Fruit fly (Drosophila melanogaster): ENCODE data around the gene CG7304.

The CG7304 gene

DNA sequence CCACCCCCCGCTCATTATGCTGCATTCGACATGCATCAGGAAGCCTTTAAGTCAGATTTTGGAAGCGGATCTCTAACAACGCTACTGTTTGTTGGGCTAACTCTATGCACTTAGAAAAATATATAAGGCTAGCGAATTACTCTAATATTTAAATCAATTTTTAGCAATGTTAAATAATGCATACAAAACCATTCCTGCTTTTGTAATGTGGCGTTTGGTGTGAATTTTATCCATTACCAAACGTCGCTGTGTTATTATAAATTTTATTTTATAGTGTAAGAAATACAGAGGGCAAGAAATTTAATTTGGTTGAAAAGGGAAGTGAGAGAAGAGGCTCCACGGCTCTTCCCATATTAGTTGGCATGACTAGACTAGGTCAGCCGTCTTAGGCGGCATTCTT is 6.7 kb upstream of the CG7304 start:
- no peak for TF ChIP-seq usp (GFP tag; optimal IDR thresholded peaks at IDR 0.05)
- TF ChIP-seq Rel (GFP tag; optimal IDR thresholded peaks at IDR 0.05): no peak
- TF ChIP-seq Rel (tag; optimal IDR thresholded peaks at IDR 0.05): no peak
- no peak for TF ChIP-seq OdsH (GFP tag; optimal IDR thresholded peaks at IDR 0.05)
- no peak for TF ChIP-seq Dfd (GFP tag; optimal IDR thresholded peaks at IDR 0.05)
- no peak for TF ChIP-seq Sp1 (GFP tag; optimal IDR thresholded peaks at IDR 0.05)
- TF ChIP-seq Hr83 (GFP tag; optimal IDR thresholded peaks at IDR 0.05; ENCODE audit: poor library complexity, severe bottlenecking): no peak
- TF ChIP-seq pan (optimal IDR thresholded peaks at IDR 0.05): no peak
- no peak for TF ChIP-seq Jra (GFP tag; optimal IDR thresholded peaks at IDR 0.05)
- TF ChIP-seq ey (GFP tag; optimal IDR thresholded peaks at IDR 0.05): no peak
- no peak for TF ChIP-seq Vsx2 (GFP tag; optimal IDR thresholded peaks at IDR 0.05; ENCODE audit: partially characterized antibody)
- TF ChIP-seq brk (GFP tag; optimal IDR thresholded peaks at IDR 0.05): no peak
- no peak for TF ChIP-seq tai (GFP tag; optimal IDR thresholded peaks at IDR 0.05)
- no peak for TF ChIP-seq Abd-B (GFP tag; optimal IDR thresholded peaks at IDR 0.05)
- no peak for TF ChIP-seq sv (GFP tag; optimal IDR thresholded peaks at IDR 0.05)
- no peak for TF ChIP-seq Dif (GFP tag; optimal IDR thresholded peaks at IDR 0.05; ENCODE audit: partially characterized antibody)
- TF ChIP-seq HLH106 (tag; optimal IDR thresholded peaks at IDR 0.05): no peak

DNA sequence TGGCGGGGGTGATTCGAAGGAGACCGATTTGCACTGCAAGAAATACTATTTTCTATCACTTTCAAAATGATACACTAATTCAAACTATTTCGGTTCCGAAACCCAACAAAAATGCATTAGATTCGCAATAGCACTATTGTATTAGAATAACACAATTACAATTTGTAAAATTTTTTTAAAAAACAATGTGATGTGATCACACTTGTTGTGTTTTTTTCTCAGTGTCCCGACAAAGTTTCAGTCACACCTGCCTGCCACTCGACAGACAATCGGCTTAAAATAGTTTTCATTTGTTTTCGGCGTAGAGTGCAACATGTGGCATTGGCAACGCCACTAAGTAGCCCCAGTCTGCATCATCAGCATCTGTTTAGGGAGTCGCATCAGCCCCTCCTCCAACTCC is 4.4 kb upstream of the CG7304 start:
- TF ChIP-seq sv (GFP tag; optimal IDR thresholded peaks at IDR 0.05): peak; percentile 9
- TF ChIP-seq rgr (GFP tag; optimal IDR thresholded peaks at IDR 0.05): no peak

DNA sequence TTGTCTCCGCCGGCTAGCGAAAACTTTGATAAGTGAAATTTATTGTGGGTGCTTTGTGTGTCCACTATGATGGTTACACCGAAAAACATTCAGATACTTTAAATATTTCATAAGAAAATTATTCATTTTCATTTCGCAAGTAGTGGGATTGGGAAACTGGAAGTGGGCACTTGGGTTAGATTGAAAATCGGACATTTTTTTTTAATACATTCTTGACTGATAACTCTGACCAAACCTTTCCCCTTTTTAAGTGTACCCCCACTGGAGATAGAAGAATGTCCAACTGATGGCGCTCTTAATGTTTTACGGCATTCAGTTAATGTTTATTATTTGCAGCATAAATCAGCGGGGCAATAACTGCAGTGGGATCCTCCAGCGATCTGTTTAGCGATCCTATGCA is 1.9 kb upstream of the CG7304 start:
- TF ChIP-seq foxo (GFP tag; optimal IDR thresholded peaks at IDR 0.05): no peak

DNA sequence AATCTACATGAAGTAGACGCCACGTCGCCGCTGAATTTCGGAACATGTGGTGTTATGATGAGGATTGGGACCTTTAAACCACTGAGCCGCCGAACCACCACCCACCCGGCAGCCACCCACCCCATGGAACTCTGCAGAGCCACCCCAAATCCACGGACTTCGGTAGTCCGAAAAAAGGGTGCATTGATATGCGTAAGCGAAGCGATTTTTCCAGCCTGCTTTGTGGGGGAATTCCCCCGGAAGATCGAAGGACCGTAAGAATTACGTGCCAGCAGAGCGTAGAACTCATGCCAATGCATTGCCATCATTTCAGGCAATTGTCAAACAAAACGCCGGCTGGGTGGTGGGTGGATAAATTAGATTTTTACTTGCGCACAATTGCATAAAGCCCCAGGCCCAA is 1.2 kb upstream of the CG7304 start:
- TF ChIP-seq jim (GFP tag; optimal IDR thresholded peaks at IDR 0.05) (no peak), Hr83 (GFP tag; optimal IDR thresholded peaks at IDR 0.05; ENCODE audit: poor library complexity, severe bottlenecking) (no peak), CG32264 (GFP tag; optimal IDR thresholded peaks at IDR 0.05) (no peak), OdsH (GFP tag; optimal IDR thresholded peaks at IDR 0.05) (no peak)

DNA sequence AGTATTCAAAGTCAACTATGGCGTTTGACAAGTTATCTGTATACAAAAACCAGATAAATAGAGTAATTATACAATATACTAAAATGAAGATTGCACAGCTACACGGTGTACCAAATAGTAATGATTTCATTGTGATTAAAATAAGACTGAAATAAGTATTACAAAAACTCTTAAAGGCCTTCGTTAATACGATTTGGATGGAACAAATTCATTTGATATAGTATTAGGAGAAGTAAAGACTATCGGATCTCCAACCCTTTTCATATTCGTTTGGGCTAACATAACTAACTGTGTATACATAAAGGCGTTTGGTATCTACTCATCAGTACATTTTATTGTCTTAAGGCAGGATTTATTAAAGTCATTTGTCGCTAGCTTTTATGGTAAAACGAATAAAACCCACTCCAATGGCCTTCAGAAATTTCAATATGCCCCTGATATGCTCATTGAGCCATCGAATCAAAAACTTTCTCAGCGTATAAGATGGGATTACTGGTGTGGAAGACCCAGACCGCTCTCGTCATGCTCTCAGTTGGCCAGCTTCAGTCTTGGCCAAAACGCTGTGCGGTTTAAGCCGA is 3.9 kb downstream of the CG7304 start, which contains the start of the genes CG7579 and Pgant8:
TSS of gene CG7579 (minus strand) at position 101 of the 578 bp plus-strand sequence.
TSS of gene Pgant8 (plus strand) at position 528 of the 578 bp plus-strand sequence.
- no peak for TF ChIP-seq Hr78 (GFP tag; optimal IDR thresholded peaks at IDR 0.05)
- no peak for TF ChIP-seq pan (optimal IDR thresholded peaks at IDR 0.05)
- no peak for TF ChIP-seq Abd-B (GFP tag; optimal IDR thresholded peaks at IDR 0.05)
- TF ChIP-seq dsf (GFP tag; optimal IDR thresholded peaks at IDR 0.05; ENCODE audit: borderline replicate concordance): no peak

DNA sequence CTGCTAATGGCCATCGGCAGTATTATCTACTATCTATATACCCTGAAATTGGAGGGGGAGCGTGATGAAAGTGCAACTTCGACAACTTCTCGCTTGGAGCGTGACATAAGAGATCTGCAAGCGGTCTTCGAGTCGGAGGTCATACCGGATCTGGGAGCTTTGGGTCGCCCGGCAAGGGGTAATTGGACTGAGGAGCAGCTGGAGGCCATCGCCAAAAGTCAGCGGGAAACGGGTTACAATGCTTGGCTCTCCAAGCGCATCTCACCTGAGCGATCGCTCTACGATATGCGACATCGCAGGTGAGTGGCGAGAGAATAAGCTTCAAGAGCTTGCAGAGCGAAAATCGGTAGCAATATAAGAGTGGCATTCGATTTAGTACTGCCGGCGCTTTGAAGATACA is 4.5 kb downstream of the CG7304 start:
- TF ChIP-seq CG9705 (GFP tag; optimal IDR thresholded peaks at IDR 0.05) (no peak), Vsx2 (GFP tag; optimal IDR thresholded peaks at IDR 0.05; ENCODE audit: partially characterized antibody) (peak; percentile 43), dl (GFP tag; optimal IDR thresholded peaks at IDR 0.05; ENCODE audit: insufficient read depth in 1 of 2, partially characterized antibody in 2 of 2) (peak in 1 of 2 experiments; percentile 59), Dif (GFP tag; optimal IDR thresholded peaks at IDR 0.05; ENCODE audit: partially characterized antibody) (peak; percentile 43)

DNA sequence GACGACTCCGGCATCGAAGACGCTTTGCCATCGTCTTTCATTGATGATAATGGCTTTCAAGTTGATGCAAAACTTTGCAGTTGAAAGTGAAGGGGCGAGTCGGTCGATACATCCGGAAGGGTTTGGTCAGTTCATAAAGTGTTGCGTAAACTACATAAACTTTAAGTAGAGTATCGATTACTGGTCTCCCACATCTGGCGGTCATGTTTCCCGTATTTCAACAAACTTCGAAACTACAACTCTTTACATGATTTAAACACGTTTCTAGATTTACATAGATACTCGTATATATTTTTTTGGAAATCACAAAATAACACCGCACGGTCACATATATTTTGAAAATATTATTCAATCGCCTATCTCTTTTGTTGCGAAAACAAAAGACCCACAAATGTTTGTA is 8.3 kb downstream of the CG7304 start, which contains the start of gene CG34452:
TSS of gene CG34452 (minus strand) at position 101 of the 400 bp plus-strand sequence.
- TF ChIP-seq dl (GFP tag; optimal IDR thresholded peaks at IDR 0.05; ENCODE audit: insufficient read depth in 1 of 2, partially characterized antibody in 2 of 2) (no peak), dsf (GFP tag; optimal IDR thresholded peaks at IDR 0.05; ENCODE audit: borderline replicate concordance) (no peak), lola (GFP tag; optimal IDR thresholded peaks at IDR 0.05) (no peak), br (GFP tag; optimal IDR thresholded peaks at IDR 0.05) (no peak), h (GFP tag; optimal IDR thresholded peaks at IDR 0.05) (no peak), Mio (GFP tag; optimal IDR thresholded peaks at IDR 0.05) (no peak), sage (GFP tag; optimal IDR thresholded peaks at IDR 0.05) (no peak), CrebA (GFP tag; optimal IDR thresholded peaks at IDR 0.05; ENCODE audit: borderline replicate concordance) (no peak), GATAd (GFP tag; optimal IDR thresholded peaks at IDR 0.05) (no peak), psq (GFP tag; optimal IDR thresholded peaks at IDR 0.05) (no peak), pan (optimal IDR thresholded peaks at IDR 0.05) (no peak), jim (GFP tag; optimal IDR thresholded peaks at IDR 0.05) (no peak), N (GFP tag; optimal IDR thresholded peaks at IDR 0.05) (no peak), Hr78 (GFP tag; optimal IDR thresholded peaks at IDR 0.05) (no peak), fru (GFP tag; optimal IDR thresholded peaks at IDR 0.05) (no peak), brk (GFP tag; optimal IDR thresholded peaks at IDR 0.05) (no peak)

All from whole organism, wandering third instar larva.